Worm (Caenorhabditis elegans): ENCODE data around the gene pals-28.

Gene pals-28

DNA sequence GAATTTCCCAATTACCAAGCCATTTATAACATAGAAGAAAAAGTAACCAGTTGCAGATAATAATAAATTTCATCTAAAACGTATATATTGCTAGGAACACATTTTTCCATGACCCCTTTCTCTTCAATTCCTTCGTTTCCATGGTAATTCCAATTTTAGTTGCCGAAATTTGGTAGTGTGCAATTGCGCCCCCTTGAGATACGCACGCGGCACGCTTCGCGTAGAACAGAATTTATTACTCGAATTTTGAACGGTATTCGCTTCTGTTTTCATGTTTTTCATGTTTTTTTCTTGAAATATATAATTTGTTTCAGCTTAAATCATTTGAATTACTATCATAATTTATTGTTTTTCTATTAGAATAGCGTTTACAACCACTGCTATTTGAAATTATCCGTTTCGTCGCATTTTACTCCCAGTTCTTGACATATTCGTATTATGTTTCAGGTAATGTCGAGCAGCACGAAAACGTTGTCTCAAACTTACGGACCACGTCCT lies 19.8 kb downstream of the pals-28 start, which contains the start of the genes R07E5.17 and snfc-5:
Gene R07E5.17, minus strand, starts transcription at position 98 of the 498 bp plus-strand sequence.
Gene snfc-5, plus strand, starts transcription at position 448 of the 498 bp plus-strand sequence.
- peak; percentile 32 for TF ChIP-seq F23B12.7 (tag; optimal IDR thresholded peaks at IDR 0.05; ENCODE audit: insufficient read depth)
- TF ChIP-seq dox-1 (GFP tag; IDR thresholded peaks at IDR 0.05): 0 out of 2 replicates have a peak, but pooled peaks have one; percentile 28
- no peak for TF ChIP-seq F39B2.1 (GFP tag; IDR thresholded peaks at IDR 0.05)
- no peak for TF ChIP-seq K12H6.12 (tag; optimal IDR thresholded peaks at IDR 0.05)
- 0 out of 2 replicates have a peak, but pooled peaks have one; percentile 22 for TF ChIP-seq mcd-1 (GFP tag; IDR thresholded peaks at IDR 0.05)
- no peak for TF ChIP-seq sea-2 (GFP tag; IDR thresholded peaks at IDR 0.05)
- TF ChIP-seq attf-5 (GFP tag; optimal IDR thresholded peaks at IDR 0.05): peak; percentile 68
- peak; percentile 92 for TF ChIP-seq madf-3 (GFP tag; IDR thresholded peaks at IDR 0.05)
- TF ChIP-seq F37B4.10 (GFP tag; IDR thresholded peaks at IDR 0.05): no peak
- no peak for TF ChIP-seq F22D6.2 (tag; optimal IDR thresholded peaks at IDR 0.05)
- TF ChIP-seq hmg-1.2 (GFP tag; IDR thresholded peaks at IDR 0.05): peak; percentile 15; the same call in 1 of the 2 replicates

ce11 chrIII:4405986-4406385 lies 21.4 kb downstream of the pals-28 start, which contains the start of gene rnp-4:
Gene rnp-4, plus strand, starts transcription at chrIII:4406286.
- no peak for TF ChIP-seq snpc-4 (GFP tag; optimal IDR thresholded peaks at IDR 0.05)
- TF ChIP-seq snpc-4 (tag; optimal IDR thresholded peaks at IDR 0.05): no peak
- no peak for TF ChIP-seq ztf-18 (tag; optimal IDR thresholded peaks at IDR 0.05)
- TF ChIP-seq lsl-1 (GFP tag; optimal IDR thresholded peaks at IDR 0.05): no peak
- 0 out of 2 replicates have a peak, but pooled peaks have one; percentile 17 for TF ChIP-seq Y53G8AR.9 (GFP tag; conservative IDR thresholded peaks at IDR 0.05)
- peak; percentile 39; the same call in 1 of the 2 replicates for TF ChIP-seq lin-26 (GFP tag; IDR thresholded peaks at IDR 0.05)
- TF ChIP-seq rpc-1 (optimal IDR thresholded peaks at IDR 0.05): no peak
- no peak for TF ChIP-seq rpc-1 (tag; optimal IDR thresholded peaks at IDR 0.05)
- TF ChIP-seq let-526 (GFP tag; IDR thresholded peaks at IDR 0.05): no peak
- TF ChIP-seq ztf-25 (GFP tag; IDR thresholded peaks at IDR 0.05): no peak
- TF ChIP-seq snpc-1.3 (tag; optimal IDR thresholded peaks at IDR 0.05; ENCODE audit: insufficient read depth): no peak
- no peak for TF ChIP-seq egl-18 (GFP tag; IDR thresholded peaks at IDR 0.05)
- TF ChIP-seq hsf-1 (GFP tag; IDR thresholded peaks at IDR 0.05): 0 out of 2 replicates have a peak, but pooled peaks have one; percentile 29
- TF ChIP-seq F52B5.7 (tag; optimal IDR thresholded peaks at IDR 0.05): no peak
- no peak for TF ChIP-seq T26A5.8 (tag; optimal IDR thresholded peaks at IDR 0.05)
- TF ChIP-seq dpff-1 (tag; optimal IDR thresholded peaks at IDR 0.05): no peak
- TF ChIP-seq zfh-2 (GFP tag; conservative IDR thresholded peaks at IDR 0.05): no peak
- TF ChIP-seq ztf-26 (tag; optimal IDR thresholded peaks at IDR 0.05): no peak

ce11 chrIII:4407144-4407543 lies 22.6 kb downstream of the pals-28 start, which contains the start of gene prdx-3:
Gene prdx-3, plus strand, starts transcription at chrIII:4407444.
- TF ChIP-seq F57C9.4 (tag; optimal IDR thresholded peaks at IDR 0.05) (no peak), cebp-1 (GFP tag; IDR thresholded peaks at IDR 0.05) (no peak), cebp-1 (tag; optimal IDR thresholded peaks at IDR 0.05) (no peak), mcd-1 (GFP tag; IDR thresholded peaks at IDR 0.05) (no peak), cebp-2 (GFP tag; IDR thresholded peaks at IDR 0.05) (no peak), ceh-40 (GFP tag; IDR thresholded peaks at IDR 0.05) (no peak), nhr-179 (tag; optimal IDR thresholded peaks at IDR 0.05) (no peak), lsl-1 (GFP tag; optimal IDR thresholded peaks at IDR 0.05) (no peak), ztf-6 (GFP tag; IDR thresholded peaks at IDR 0.05) (no peak), Y95B8A.8 (GFP tag; IDR thresholded peaks at IDR 0.05) (no peak), nhr-27 (tag; optimal IDR thresholded peaks at IDR 0.05) (no peak), attf-3 (GFP tag; conservative IDR thresholded peaks at IDR 0.05) (no peak), K11D2.4 (GFP tag; IDR thresholded peaks at IDR 0.05) (no peak), rpc-1 (optimal IDR thresholded peaks at IDR 0.05) (no peak), rpc-1 (tag; optimal IDR thresholded peaks at IDR 0.05) (no peak), nfya-2 (GFP tag; IDR thresholded peaks at IDR 0.05) (no peak), rec-8 (tag; optimal IDR thresholded peaks at IDR 0.05) (no peak)
